Fruit fly (Drosophila melanogaster): ENCODE results near the gene TTLL3B.
A peak's percentile ranks its signal among the peaks of the same experiment; 100 is the strongest.

Gene TTLL3B

DNA sequence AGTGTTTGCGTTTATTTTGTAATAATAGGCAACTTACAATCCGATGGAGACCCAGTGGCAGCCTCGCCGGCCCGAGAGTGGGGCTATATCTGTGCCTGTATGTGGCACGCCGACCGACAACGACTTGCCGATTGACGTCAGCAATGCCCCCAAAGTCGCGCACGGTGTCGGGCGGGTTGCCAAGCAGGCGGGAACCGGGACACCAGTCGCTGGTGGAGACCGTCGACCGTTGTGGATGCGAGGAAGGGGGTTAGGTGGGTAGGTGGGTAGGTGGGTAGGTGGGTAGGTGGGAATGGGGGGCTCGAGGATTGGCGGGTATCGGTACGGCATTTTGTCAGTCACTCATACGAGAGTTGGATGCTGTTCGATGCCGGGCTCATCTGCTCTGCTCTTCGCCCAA, 18.4 kb downstream of the TTLL3B start (continued):
- TF ChIP-seq slbo (GFP tag; IDR thresholded peaks at IDR 0.05) (no peak), CG6175 (GFP tag; IDR thresholded peaks at IDR 0.05) (peak; percentile 92), CG4282 (GFP tag; optimal IDR thresholded peaks at IDR 0.05) (no peak), cas (GFP tag; IDR thresholded peaks at IDR 0.05) (0 out of 2 replicates have a peak, but pooled peaks have one; percentile 26), Hr39 (optimal IDR thresholded peaks at IDR 0.05) (peak; percentile 15), tio (GFP tag; optimal IDR thresholded peaks at IDR 0.05) (no peak)

DNA sequence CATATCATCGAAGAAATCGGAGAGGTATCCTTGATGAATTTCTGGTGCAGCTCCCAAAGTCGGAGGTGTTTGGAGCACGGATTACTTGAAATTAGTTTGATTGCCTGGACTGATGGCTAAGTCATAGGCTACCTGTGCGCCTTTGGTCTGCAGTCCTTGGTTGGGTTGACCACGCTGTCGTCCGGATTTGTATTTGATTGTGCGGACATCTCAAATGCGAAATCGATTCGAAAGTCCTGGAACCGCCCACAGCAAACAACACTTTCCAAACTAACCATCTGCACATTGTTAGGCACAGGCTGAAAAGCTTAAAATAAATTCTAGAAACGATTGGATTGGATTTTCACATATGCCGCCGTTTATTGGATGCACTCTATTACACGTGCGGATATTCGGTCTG, 26.9 kb downstream of the TTLL3B start, which contains the start of gene CG11322:
TSS of gene CG11322 (minus strand) at position 101 of the 400 bp plus-strand sequence.
- TF ChIP-seq CG10979 (tag; optimal IDR thresholded peaks at IDR 0.05) = no peak
- no peak for TF ChIP-seq CG32772 (GFP tag; IDR thresholded peaks at IDR 0.05)
- TF ChIP-seq bigmax (GFP tag; optimal IDR thresholded peaks at IDR 0.05) = no peak
- TF ChIP-seq Dbx (GFP tag; IDR thresholded peaks at IDR 0.05) = no peak
- no peak for TF ChIP-seq Abd-B (GFP tag; optimal IDR thresholded peaks at IDR 0.05)
- TF ChIP-seq CG6689 (GFP tag; IDR thresholded peaks at IDR 0.05) = no peak
- no peak for TF ChIP-seq Ravus (GFP tag; IDR thresholded peaks at IDR 0.05)
- TF ChIP-seq CG15696 (tag; optimal IDR thresholded peaks at IDR 0.05) = no peak
- TF ChIP-seq Doc3 (GFP tag; IDR thresholded peaks at IDR 0.05; ENCODE audit: partially characterized antibody) = no peak
- TF ChIP-seq CG15479 (GFP tag; optimal IDR thresholded peaks at IDR 0.05) = no peak
- TF ChIP-seq CG1603 (tag; optimal IDR thresholded peaks at IDR 0.05) = no peak
- TF ChIP-seq zfh1 (GFP tag; IDR thresholded peaks at IDR 0.05) = no peak

DNA sequence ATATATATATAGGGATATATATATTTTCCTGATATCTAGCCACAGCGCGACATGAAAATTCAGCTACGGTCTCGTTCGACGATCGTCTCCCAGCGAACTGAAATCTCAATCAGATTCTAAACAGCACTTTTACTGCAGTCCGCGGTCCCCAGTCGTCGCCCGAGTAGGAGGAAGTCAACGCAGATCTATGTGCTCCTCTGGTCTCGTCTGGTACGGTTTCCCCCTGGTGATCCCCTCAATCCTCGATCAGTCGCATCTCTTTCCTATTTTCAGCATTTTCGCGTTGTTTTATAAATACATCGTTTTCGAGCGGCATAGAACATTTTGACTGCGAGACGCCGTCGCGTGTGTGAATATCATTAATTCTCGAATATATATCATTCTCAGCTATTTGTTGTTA, 40.0 kb downstream of the TTLL3B start, which contains the start of gene LUBEL:
TSS of gene LUBEL (minus strand) at position 101 of the 400 bp plus-strand sequence.
- TF ChIP-seq wor (GFP tag; IDR thresholded peaks at IDR 0.05) (no peak), sd (tag; optimal IDR thresholded peaks at IDR 0.05) (peak; percentile 21), jumu (GFP tag; optimal IDR thresholded peaks at IDR 0.05) (no peak), sens-2 (GFP tag; IDR thresholded peaks at IDR 0.05) (no peak), CG1647 (GFP tag; optimal IDR thresholded peaks at IDR 0.05) (no peak), phol (tag; optimal IDR thresholded peaks at IDR 0.05) (no peak), CG4328 (GFP tag; optimal IDR thresholded peaks at IDR 0.05) (no peak), crol (GFP tag; IDR thresholded peaks at IDR 0.05) (peak; percentile 36; the same call in 1 of the 2 replicates), CG11696 (GFP tag; IDR thresholded peaks at IDR 0.05) (no peak), CG12769 (tag; optimal IDR thresholded peaks at IDR 0.05) (peak; percentile 86), CG10543 (GFP tag; optimal IDR thresholded peaks at IDR 0.05) (peak; percentile 29)

DNA sequence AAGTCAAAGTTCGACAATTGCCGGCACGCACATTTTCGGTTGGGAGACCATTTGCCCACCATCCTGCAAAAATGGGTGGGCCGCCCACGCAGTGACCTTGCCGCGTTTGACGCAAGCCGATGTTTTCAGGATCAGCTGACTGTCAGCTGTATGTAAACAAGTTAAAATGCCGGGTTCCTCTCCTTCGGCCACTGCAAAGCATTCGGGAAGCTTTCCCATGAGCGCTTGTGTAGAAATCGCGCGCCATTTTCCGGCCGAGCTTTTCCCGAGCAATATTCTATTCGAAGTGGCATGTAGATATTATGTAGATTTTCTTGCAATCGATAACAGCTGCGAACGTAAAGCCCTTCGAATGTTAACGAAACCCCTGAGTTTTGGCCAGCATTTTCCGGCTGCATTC, 41.0 kb downstream of the TTLL3B start, which contains the start of gene CG17378:
TSS of gene CG17378 (plus strand) at position 397 of the 400 bp plus-strand sequence.
- peak; percentile 49; the same call in 1 of the 2 replicates for TF ChIP-seq Bgb (GFP tag; IDR thresholded peaks at IDR 0.05; ENCODE audit: partially characterized antibody)
- peak; percentile 83 for TF ChIP-seq onecut (GFP tag; IDR thresholded peaks at IDR 0.05)
- no peak for TF ChIP-seq CG17359 (tag; optimal IDR thresholded peaks at IDR 0.05)
- TF ChIP-seq mirr (GFP tag; optimal IDR thresholded peaks at IDR 0.05) = no peak
- 0 out of 3 replicates have a peak, but pooled peaks have one; percentile 16 for TF ChIP-seq ci (GFP tag; IDR thresholded peaks at IDR 0.05)
- no peak for TF ChIP-seq CG12219 (GFP tag; optimal IDR thresholded peaks at IDR 0.05)
- no peak for TF ChIP-seq GATAe (GFP tag; conservative IDR thresholded peaks at IDR 0.05)
- no peak for TF ChIP-seq CG43689 (GFP tag; IDR thresholded peaks at IDR 0.05)
- TF ChIP-seq Fer2 (tag; optimal IDR thresholded peaks at IDR 0.05) = no peak
- no peak for TF ChIP-seq CG12155 (GFP tag; optimal IDR thresholded peaks at IDR 0.05)
- no peak for TF ChIP-seq btn (GFP tag; optimal IDR thresholded peaks at IDR 0.05)
- no peak for TF ChIP-seq CG10321 (GFP tag; IDR thresholded peaks at IDR 0.05)
- no peak for TF ChIP-seq Trl (optimal IDR thresholded peaks at IDR 0.05)
- no peak for TF ChIP-seq Trl (GFP tag; optimal IDR thresholded peaks at IDR 0.05)
- no peak for TF ChIP-seq CG12659 (GFP tag; optimal IDR thresholded peaks at IDR 0.05)
- no peak for TF ChIP-seq HLH4C (GFP tag; IDR thresholded peaks at IDR 0.05; ENCODE audit: partially characterized antibody)
- TF ChIP-seq ssp (GFP tag; IDR thresholded peaks at IDR 0.05) = no peak
- no peak for TF ChIP-seq Dip2 (GFP tag; IDR thresholded peaks at IDR 0.05)
- 0 out of 2 replicates have a peak, but pooled peaks have one; percentile 15 for TF ChIP-seq hbn (GFP tag; IDR thresholded peaks at IDR 0.05; ENCODE audit: partially characterized antibody)
- TF ChIP-seq Oli (tag; optimal IDR thresholded peaks at IDR 0.05) = no peak
